Worm (Caenorhabditis elegans): ENCODE results near the gene F55B11.4.
"Not testable (repeated sequence)": the region's sequence is repeated elsewhere in the genome, so short reads cannot be mapped to it uniquely, and the experiment has no call there.

Gene F55B11.4

ce11 chrIV:14445191-14445795, 14.6 kb upstream of the F55B11.4 start (continued):
- no peak for TF ChIP-seq F10B5.3 (tag; optimal IDR thresholded peaks at IDR 0.05)
- TF ChIP-seq cey-2 (tag; optimal IDR thresholded peaks at IDR 0.05; ENCODE audit: borderline replicate concordance, insufficient read depth), result no peak
- no peak for TF ChIP-seq fos-1 (tag; optimal IDR thresholded peaks at IDR 0.05)
- TF ChIP-seq nhr-76 (tag; optimal IDR thresholded peaks at IDR 0.05), result no peak
- no peak for TF ChIP-seq nhr-10 (tag; optimal IDR thresholded peaks at IDR 0.05)
- no peak for TF ChIP-seq arid-1 (GFP tag; conservative IDR thresholded peaks at IDR 0.05)
- no peak for TF ChIP-seq Y5F2A.4 (GFP tag; optimal IDR thresholded peaks at IDR 0.05)
- no peak for TF ChIP-seq unc-39 (tag; optimal IDR thresholded peaks at IDR 0.05)
- no peak for TF ChIP-seq nhr-11 (tag; optimal IDR thresholded peaks at IDR 0.05)
- TF ChIP-seq lin-39 (tag; optimal IDR thresholded peaks at IDR 0.05), result no peak
- no peak for TF ChIP-seq daf-12 (tag; optimal IDR thresholded peaks at IDR 0.05)
- no peak for TF ChIP-seq saeg-2 (GFP tag; IDR thresholded peaks at IDR 0.05)
- TF ChIP-seq nhr-6 (tag; optimal IDR thresholded peaks at IDR 0.05), result peak; percentile 23
- no peak for TF ChIP-seq hmg-1.1 (GFP tag; IDR thresholded peaks at IDR 0.05)
- peak; percentile 48; the same call in 1 of the 2 replicates for TF ChIP-seq php-3 (GFP tag; IDR thresholded peaks at IDR 0.05)
- TF ChIP-seq lir-3 (tag; optimal IDR thresholded peaks at IDR 0.05), result no peak

- no peak for TF ChIP-seq nhr-111 (GFP tag; optimal IDR thresholded peaks at IDR 0.05)
- TF ChIP-seq nhr-11 (tag; optimal IDR thresholded peaks at IDR 0.05), result no peak
- peak; percentile 76 for TF ChIP-seq snpc-1.2 (GFP tag; IDR thresholded peaks at IDR 0.05)
Observed at ce11 chrIV:14444077-14444476, 13.4 kb upstream of the F55B11.4 start, which contains the start of gene tra-3. TSS of gene tra-3 (minus strand) at chrIV:14444183.

- TF ChIP-seq ceh-20 (GFP tag; IDR thresholded peaks at IDR 0.05), result no peak
Observed at ce11 chrIV:14437391-14437790, 6.7 kb upstream of the F55B11.4 start.

DNA sequence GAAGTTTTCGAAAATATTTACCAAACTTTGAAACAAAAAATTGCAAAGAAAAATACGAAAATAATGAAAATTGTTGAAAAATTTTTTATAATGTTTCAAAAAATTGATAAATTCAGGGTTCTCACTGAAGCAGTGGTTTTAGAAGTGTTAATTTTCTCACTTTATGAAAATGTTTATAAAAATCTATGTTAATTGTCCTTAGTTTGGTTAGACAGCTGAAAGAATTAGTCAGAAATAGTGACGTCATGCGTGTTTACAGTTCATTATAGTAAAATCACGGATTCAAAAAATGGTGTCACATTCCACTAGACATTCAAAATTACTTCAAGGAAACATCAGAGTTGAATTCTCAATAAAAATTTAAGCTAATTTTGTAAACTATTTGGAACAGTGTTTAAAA, 5.2 kb upstream of the F55B11.4 start:
- TF ChIP-seq mdt-29 (GFP tag; IDR thresholded peaks at IDR 0.05) (no peak), aha-1 (tag) (peak; percentile 93)

DNA sequence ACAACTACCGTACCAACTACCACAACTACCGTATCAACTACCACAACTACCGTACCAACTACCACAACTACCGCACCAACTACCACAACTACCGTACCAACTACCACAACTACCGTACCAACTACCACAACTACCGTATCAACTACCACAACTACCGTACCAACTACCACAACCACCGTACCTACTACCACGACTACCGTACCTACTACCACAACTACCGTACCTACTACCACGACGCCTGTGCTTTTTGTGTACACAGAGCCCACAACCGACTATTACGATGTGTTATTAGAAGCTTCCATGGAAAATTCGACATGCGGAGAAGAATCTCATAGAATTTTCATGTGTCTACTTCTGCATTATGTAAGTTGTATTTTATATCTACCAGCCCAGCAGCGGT, 3.3 kb downstream of the F55B11.4 start, which contains the start of gene F55B11.5:
Gene F55B11.5 (plus strand): TSS at position 301 of the 400 bp plus-strand sequence.
- not testable (repeated sequence) for TF ChIP-seq T26A8.4 (GFP tag; IDR thresholded peaks at IDR 0.05); vab-7 (GFP tag; IDR thresholded peaks at IDR 0.05); mdl-1 (tag; optimal IDR thresholded peaks at IDR 0.05)

DNA sequence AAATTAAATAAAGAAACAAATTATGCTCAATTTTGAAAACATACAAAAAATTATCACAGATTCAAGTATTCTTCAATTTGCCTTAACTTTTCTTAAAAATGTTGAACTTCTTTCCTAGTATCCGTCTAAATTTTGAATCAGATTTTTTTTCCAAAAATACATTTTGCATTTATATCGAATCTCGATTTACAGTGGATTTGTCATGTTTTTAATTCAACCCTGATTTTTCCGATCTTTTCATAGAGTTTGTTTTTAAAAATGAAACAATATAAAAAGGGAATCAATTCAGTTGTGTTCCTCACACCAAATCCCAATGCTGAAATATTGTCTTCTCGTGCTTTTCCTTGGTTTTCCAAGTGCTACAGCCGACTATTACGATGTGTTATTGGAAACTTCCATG, 6.3 kb downstream of the F55B11.4 start, which contains the start of gene F55B11.3:
Gene F55B11.3 (plus strand): TSS at position 301 of the 400 bp plus-strand sequence.
- TF ChIP-seq egl-27 (tag; optimal IDR thresholded peaks at IDR 0.05) (no peak), nhr-11 (tag; optimal IDR thresholded peaks at IDR 0.05) (no peak)

DNA sequence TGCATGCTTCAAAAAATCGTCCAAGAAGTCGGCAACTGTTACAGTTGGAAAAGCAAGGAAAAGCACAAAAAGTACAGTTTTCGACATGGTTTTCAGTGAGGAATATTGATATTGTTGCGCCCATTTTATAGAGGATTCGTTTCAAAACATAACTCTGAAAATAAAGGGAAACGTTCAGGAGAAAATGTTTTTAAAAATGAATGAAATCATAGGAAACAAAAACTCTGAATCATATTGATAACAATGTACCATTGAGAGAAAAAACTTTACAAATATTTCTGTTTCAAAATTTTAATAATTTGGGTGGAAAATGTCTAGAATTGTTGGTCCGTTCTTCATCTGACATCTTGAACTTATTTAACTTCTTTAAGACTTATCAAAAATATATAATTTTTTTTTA, 7.5 kb downstream of the F55B11.4 start, which contains the start of gene F55B11.2:
Gene F55B11.2 (minus strand): TSS at position 101 of the 400 bp plus-strand sequence.
- TF ChIP-seq tag-97 (GFP tag; IDR thresholded peaks at IDR 0.05) (no peak), arid-1 (GFP tag; conservative IDR thresholded peaks at IDR 0.05) (no peak), madf-9 (GFP tag; conservative IDR thresholded peaks at IDR 0.05) (no peak), skn-1 (tag; optimal IDR thresholded peaks at IDR 0.05) (no peak), nhr-42 (GFP tag; IDR thresholded peaks at IDR 0.05) (no peak), aha-1 (tag) (no peak), ztf-7 (tag; optimal IDR thresholded peaks at IDR 0.05) (no peak)
